Worm (Caenorhabditis elegans): ENCODE data around the gene Y66D12A.10.

ce11 chrIII:11560504-11561202, 5.0 kb upstream of the Y66D12A.10 start, which contains the start of gene ztf-29:
- no peak for TF ChIP-seq ama-1 (optimal IDR thresholded peaks at IDR 0.05)
- no peak for TF ChIP-seq egl-27 (tag; optimal IDR thresholded peaks at IDR 0.05)
- TF ChIP-seq nhr-10 (tag; optimal IDR thresholded peaks at IDR 0.05), result no peak
- TF ChIP-seq lin-13 (GFP tag; optimal IDR thresholded peaks at IDR 0.05), result no peak
- TF ChIP-seq nhr-237 (tag; optimal IDR thresholded peaks at IDR 0.05), result no peak
- TF ChIP-seq ztf-1 (GFP tag; conservative IDR thresholded peaks at IDR 0.05), result no peak
- TF ChIP-seq ztf-4 (tag; optimal IDR thresholded peaks at IDR 0.05), result no peak
